Worm (Caenorhabditis elegans): ENCODE measurements around the gene cdc-48.2.

Gene cdc-48.2

ce11 chrII:8173449-8173848 lies 35.2 kb downstream of the cdc-48.2 start, which contains the start of the genes decr-1.3 and T05C12.1:
Gene decr-1.3, minus strand, starts transcription at chrII:8173549.
Gene T05C12.1, plus strand, starts transcription at chrII:8173680.
- TF ChIP-seq ces-1 (GFP tag; optimal IDR thresholded peaks at IDR 0.05) (no peak), dmd-6 (GFP tag; IDR thresholded peaks at IDR 0.05) (no peak), pha-4 (GFP tag; IDR thresholded peaks at IDR 0.05) (no peak), pha-4 (tag; optimal IDR thresholded peaks at IDR 0.05) (no peak)

ce11 chrII:8174148-8174547 lies 35.9 kb downstream of the cdc-48.2 start:
- no peak for TF ChIP-seq egl-43 (GFP tag; IDR thresholded peaks at IDR 0.05)
- TF ChIP-seq hlh-30 (tag; optimal IDR thresholded peaks at IDR 0.05; ENCODE audit: insufficient read depth) = no peak
- TF ChIP-seq zfp-3 (GFP tag; conservative IDR thresholded peaks at IDR 0.05) = no peak
- TF ChIP-seq F37D6.2 (tag; optimal IDR thresholded peaks at IDR 0.05) = no peak
- TF ChIP-seq unc-62 (GFP tag; optimal IDR thresholded peaks at IDR 0.05 in 1 of 2) = peak in 1 of 2 experiments; percentile 91
- no peak for TF ChIP-seq unc-62 (tag; optimal IDR thresholded peaks at IDR 0.05)

ce11 chrII:8177095-8177494 lies 38.8 kb downstream of the cdc-48.2 start, which contains the start of gene acr-14:
Gene acr-14, minus strand, starts transcription at chrII:8177195.
- TF ChIP-seq php-3 (GFP tag; IDR thresholded peaks at IDR 0.05) (no peak), lin-1 (GFP tag; IDR thresholded peaks at IDR 0.05) (no peak), nhr-111 (GFP tag; optimal IDR thresholded peaks at IDR 0.05) (no peak), F26F4.8 (GFP tag; conservative IDR thresholded peaks at IDR 0.05) (no peak), cey-2 (tag; optimal IDR thresholded peaks at IDR 0.05; ENCODE audit: borderline replicate concordance, insufficient read depth) (no peak), ceh-44 (GFP tag; IDR thresholded peaks at IDR 0.05) (no peak), lin-38 (GFP tag; IDR thresholded peaks at IDR 0.05) (no peak), sdz-12 (GFP tag; optimal IDR thresholded peaks at IDR 0.05) (no peak), Y105C5A.15 (GFP tag; IDR thresholded peaks at IDR 0.05) (no peak)

ce11 chrII:8178614-8179013 lies 40.3 kb downstream of the cdc-48.2 start:
- TF ChIP-seq unc-62 (GFP tag; optimal IDR thresholded peaks at IDR 0.05 in 1 of 2) = peak in 1 of 2 experiments; percentile 91
- no peak for TF ChIP-seq unc-62 (tag; optimal IDR thresholded peaks at IDR 0.05)
- no peak for TF ChIP-seq nhr-11 (tag; optimal IDR thresholded peaks at IDR 0.05)
- no peak for TF ChIP-seq saeg-2 (GFP tag; IDR thresholded peaks at IDR 0.05)

- TF ChIP-seq jun-1 (tag; optimal IDR thresholded peaks at IDR 0.05) (no peak), ceh-32 (tag; optimal IDR thresholded peaks at IDR 0.05; ENCODE audit: poor library complexity) (no peak), duxl-1 (tag; optimal IDR thresholded peaks at IDR 0.05; ENCODE audit: poor library complexity) (no peak), zip-11 (GFP tag; IDR thresholded peaks at IDR 0.05) (no peak), mdl-1 (tag; optimal IDR thresholded peaks at IDR 0.05) (no peak), cey-2 (tag; optimal IDR thresholded peaks at IDR 0.05; ENCODE audit: borderline replicate concordance, insufficient read depth) (no peak), D1046.2 (GFP tag; IDR thresholded peaks at IDR 0.05) (no peak), snpc-4 (tag; optimal IDR thresholded peaks at IDR 0.05) (no peak), F10B5.3 (tag; optimal IDR thresholded peaks at IDR 0.05) (no peak), lin-1 (GFP tag; IDR thresholded peaks at IDR 0.05) (no peak), mxl-2 (GFP tag; conservative IDR thresholded peaks at IDR 0.05) (no peak)
Measured at ce11 chrII:8180281-8180680, 42.0 kb downstream of the cdc-48.2 start, which contains the start of gene T05C12.4. Gene T05C12.4, minus strand, starts transcription at chrII:8180381.

ce11 chrII:8181437-8181836 lies 43.1 kb downstream of the cdc-48.2 start, which contains the start of gene dylt-3:
Gene dylt-3, plus strand, starts transcription at chrII:8181737.
- TF ChIP-seq snpc-1.2 (GFP tag; IDR thresholded peaks at IDR 0.05) = no peak
- no peak for TF ChIP-seq hif-1 (tag; optimal IDR thresholded peaks at IDR 0.05)
- TF ChIP-seq ceh-82 (tag; optimal IDR thresholded peaks at IDR 0.05) = no peak
- TF ChIP-seq mxl-2 (GFP tag; conservative IDR thresholded peaks at IDR 0.05) = no peak
- no peak for TF ChIP-seq unc-130 (GFP tag; optimal IDR thresholded peaks at IDR 0.05)
- TF ChIP-seq egl-27 (tag; optimal IDR thresholded peaks at IDR 0.05) = no peak
- no peak for TF ChIP-seq ztf-7 (tag; optimal IDR thresholded peaks at IDR 0.05)
- TF ChIP-seq fkh-10 (GFP tag; optimal IDR thresholded peaks at IDR 0.05) = no peak
- no peak for TF ChIP-seq F44E2.7 (GFP tag; IDR thresholded peaks at IDR 0.05)
- TF ChIP-seq sdz-12 (GFP tag; optimal IDR thresholded peaks at IDR 0.05) = no peak
